Fruit fly (Drosophila melanogaster): ENCODE measurements around the gene Nthl1.
A peak's percentile ranks its signal among the peaks of the same experiment; 100 is the strongest.

Nthl1 gene

dm6 chr2L:20927653-20928052 is at the start of gene Nthl1:
Gene Nthl1 (minus strand): TSS chr2L:20927860.
- TF ChIP-seq Snoo (tag; optimal IDR thresholded peaks at IDR 0.05), result no peak
- TF ChIP-seq Ets98B (GFP tag; IDR thresholded peaks at IDR 0.05), result no peak
- TF ChIP-seq CG8301 (tag; optimal IDR thresholded peaks at IDR 0.05), result no peak

- TF ChIP-seq CG13204 (GFP tag; optimal IDR thresholded peaks at IDR 0.05), result no peak
- TF ChIP-seq CG15710 (tag; optimal IDR thresholded peaks at IDR 0.05), result no peak
- no peak for TF ChIP-seq gl (tag; optimal IDR thresholded peaks at IDR 0.05)
- TF ChIP-seq CG12605 (GFP tag; IDR thresholded peaks at IDR 0.05), result no peak
- no peak for TF ChIP-seq CG14655 (GFP tag; optimal IDR thresholded peaks at IDR 0.05)
- no peak for TF ChIP-seq Ets98B (GFP tag; IDR thresholded peaks at IDR 0.05)
- no peak for TF ChIP-seq EcR (GFP tag; optimal IDR thresholded peaks at IDR 0.05)
- TF ChIP-seq CG9948 (tag; optimal IDR thresholded peaks at IDR 0.05), result no peak
- no peak for TF ChIP-seq Pif1A (GFP tag; optimal IDR thresholded peaks at IDR 0.05)
- no peak for TF ChIP-seq fd96Ca (GFP tag; IDR thresholded peaks at IDR 0.05)
- TF ChIP-seq D1 (tag; optimal IDR thresholded peaks at IDR 0.05), result no peak
- no peak for TF ChIP-seq CG4496 (GFP tag; IDR thresholded peaks at IDR 0.05)
- no peak for TF ChIP-seq CG32121 (GFP tag; IDR thresholded peaks at IDR 0.05)
- TF ChIP-seq Pif1B (GFP tag; optimal IDR thresholded peaks at IDR 0.05), result no peak
- no peak for TF ChIP-seq CG17806 (tag; optimal IDR thresholded peaks at IDR 0.05)
- no peak for TF ChIP-seq CG8159 (tag; optimal IDR thresholded peaks at IDR 0.05)
- TF ChIP-seq rn (GFP tag; IDR thresholded peaks at IDR 0.05), result no peak
- TF ChIP-seq Snoo (tag; optimal IDR thresholded peaks at IDR 0.05), result no peak
- no peak for TF ChIP-seq CG10348 (GFP tag; IDR thresholded peaks at IDR 0.05)
- no peak for TF ChIP-seq CG8301 (tag; optimal IDR thresholded peaks at IDR 0.05)
Measured at dm6 chr2L:20975594-20975993, 47.9 kb upstream of the Nthl1 start.

DNA sequence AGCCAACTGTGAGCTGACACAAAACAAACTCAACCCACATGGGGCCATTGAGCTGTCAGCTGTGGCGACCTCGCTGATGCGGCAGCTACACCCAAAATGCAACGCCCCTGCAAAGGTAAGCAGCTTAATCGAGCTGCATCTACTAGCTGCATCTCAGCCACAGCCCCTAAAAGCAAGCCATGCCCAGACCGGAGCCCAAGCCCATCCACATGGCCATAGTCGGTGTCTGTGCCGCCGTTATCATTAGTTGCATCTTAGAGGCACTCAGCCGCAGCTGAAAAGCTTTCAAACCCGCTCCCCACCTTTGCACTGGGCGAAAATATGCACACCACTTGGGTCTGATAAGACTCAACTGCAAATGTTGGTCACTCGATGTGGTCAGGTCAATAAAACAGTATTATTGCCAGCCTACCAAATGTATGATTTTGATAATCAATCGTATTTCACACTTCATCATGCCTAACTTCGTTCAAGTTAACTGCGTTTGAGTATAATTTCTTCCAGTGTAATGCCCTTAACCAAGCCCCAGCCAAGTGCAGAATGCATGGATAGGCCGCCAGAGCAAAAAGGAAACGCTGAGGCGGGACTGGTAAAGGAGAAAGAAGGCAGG is 46.5 kb upstream of the Nthl1 start:
- peak; percentile 76 for TF ChIP-seq CG4496 (GFP tag; IDR thresholded peaks at IDR 0.05)
- peak; percentile 71 for TF ChIP-seq fd96Ca (GFP tag; IDR thresholded peaks at IDR 0.05)
- peak; percentile 74 for TF ChIP-seq Pif1A (GFP tag; optimal IDR thresholded peaks at IDR 0.05)
- TF ChIP-seq CG10348 (GFP tag; IDR thresholded peaks at IDR 0.05), result no peak
- peak; percentile 13 for TF ChIP-seq Snoo (tag; optimal IDR thresholded peaks at IDR 0.05)
- peak; percentile 77 for TF ChIP-seq CG15710 (tag; optimal IDR thresholded peaks at IDR 0.05)
- no peak for TF ChIP-seq rn (GFP tag; IDR thresholded peaks at IDR 0.05)
- peak; percentile 45 for TF ChIP-seq D1 (tag; optimal IDR thresholded peaks at IDR 0.05)
- TF ChIP-seq CG8301 (tag; optimal IDR thresholded peaks at IDR 0.05), result peak; percentile 80
- TF ChIP-seq CG17806 (tag; optimal IDR thresholded peaks at IDR 0.05), result peak; percentile 79
- no peak for TF ChIP-seq Ets98B (GFP tag; IDR thresholded peaks at IDR 0.05)
- TF ChIP-seq CG13204 (GFP tag; optimal IDR thresholded peaks at IDR 0.05), result peak; percentile 27
- TF ChIP-seq Pif1B (GFP tag; optimal IDR thresholded peaks at IDR 0.05), result peak; percentile 47
- TF ChIP-seq CG34367 (tag; optimal IDR thresholded peaks at IDR 0.05), result peak; percentile 72
- peak; percentile 60 for TF ChIP-seq CG12605 (GFP tag; IDR thresholded peaks at IDR 0.05)
- peak; percentile 81 for TF ChIP-seq CG9948 (tag; optimal IDR thresholded peaks at IDR 0.05)
- TF ChIP-seq CG32121 (GFP tag; IDR thresholded peaks at IDR 0.05), result peak; percentile 39; the same call in 1 of the 2 replicates
- TF ChIP-seq CG8159 (tag; optimal IDR thresholded peaks at IDR 0.05), result peak; percentile 78
- TF ChIP-seq gl (tag; optimal IDR thresholded peaks at IDR 0.05), result peak; percentile 56
- TF ChIP-seq EcR (GFP tag; optimal IDR thresholded peaks at IDR 0.05), result no peak
- peak; percentile 85 for TF ChIP-seq CG14655 (GFP tag; optimal IDR thresholded peaks at IDR 0.05)

DNA sequence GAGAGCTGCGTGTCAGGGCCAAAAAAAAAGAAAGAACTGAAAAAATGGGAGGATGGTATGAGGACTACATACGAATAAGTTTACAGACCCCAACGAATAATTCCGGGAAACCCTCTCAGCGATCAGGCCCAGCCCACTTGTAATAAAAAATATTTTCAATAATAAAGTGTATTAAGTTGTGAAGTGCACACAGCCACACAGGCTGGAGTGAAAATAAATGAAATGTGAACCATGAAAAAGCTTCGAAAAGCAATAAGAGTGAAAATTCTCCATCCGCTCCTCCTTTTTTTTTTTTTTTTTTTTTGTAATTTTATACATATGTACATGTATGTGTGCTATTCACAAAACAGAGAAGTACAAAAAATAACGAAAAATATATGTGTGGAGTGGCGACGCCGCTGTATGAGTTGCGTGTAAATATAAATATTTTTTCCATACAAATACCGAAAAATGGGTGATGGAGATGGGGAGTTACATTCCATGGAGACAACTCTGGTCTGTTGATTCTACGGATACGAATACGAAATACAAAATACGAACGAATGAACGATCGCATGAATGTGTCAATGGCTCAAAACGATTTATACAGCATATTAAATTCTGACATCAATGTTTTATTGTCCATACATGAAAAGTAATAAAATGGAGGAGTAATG is 44.1 kb upstream of the Nthl1 start:
- TF ChIP-seq CG8159 (tag; optimal IDR thresholded peaks at IDR 0.05) (no peak), CG12605 (GFP tag; IDR thresholded peaks at IDR 0.05) (no peak), CG34367 (tag; optimal IDR thresholded peaks at IDR 0.05) (no peak), Ets98B (GFP tag; IDR thresholded peaks at IDR 0.05) (no peak), gl (tag; optimal IDR thresholded peaks at IDR 0.05) (no peak), CG9948 (tag; optimal IDR thresholded peaks at IDR 0.05) (no peak), D1 (tag; optimal IDR thresholded peaks at IDR 0.05) (no peak)

dm6 chr2L:20970792-20971191 is 43.1 kb upstream of the Nthl1 start:
- no peak for TF ChIP-seq Pif1B (GFP tag; optimal IDR thresholded peaks at IDR 0.05)

DNA sequence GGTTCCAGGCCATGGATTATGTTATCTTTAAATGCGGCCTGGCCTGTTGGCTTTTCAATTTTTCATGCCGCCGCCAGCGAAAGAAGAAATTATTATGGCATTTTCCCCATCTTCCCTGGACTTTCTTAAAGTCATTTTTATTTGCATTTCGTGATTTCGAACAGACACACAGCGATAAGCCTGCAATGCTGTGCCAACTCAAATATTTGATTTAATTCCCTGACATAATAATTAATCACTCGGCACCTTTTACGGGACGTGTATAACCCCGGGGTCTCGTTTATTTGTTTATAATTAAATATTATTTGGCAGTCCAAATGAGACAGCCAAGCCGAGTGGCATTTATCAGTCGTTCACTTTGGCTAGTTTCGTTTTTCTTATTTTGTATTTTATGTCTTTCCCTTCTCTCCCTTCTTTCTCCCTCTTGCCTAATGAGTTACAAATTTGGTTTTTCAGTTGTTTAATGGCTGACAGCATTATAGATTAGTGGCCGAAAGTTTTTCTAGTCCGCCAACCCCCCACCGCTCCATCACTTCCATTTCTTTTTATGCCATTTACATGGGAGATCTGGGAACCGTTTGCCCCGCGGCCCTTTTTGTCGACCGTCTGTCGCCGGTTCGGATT is 42.1 kb upstream of the Nthl1 start:
- TF ChIP-seq CG8301 (tag; optimal IDR thresholded peaks at IDR 0.05) (no peak), CG8159 (tag; optimal IDR thresholded peaks at IDR 0.05) (no peak), Pif1B (GFP tag; optimal IDR thresholded peaks at IDR 0.05) (no peak), fd96Ca (GFP tag; IDR thresholded peaks at IDR 0.05) (no peak), CG13204 (GFP tag; optimal IDR thresholded peaks at IDR 0.05) (no peak), CG15710 (tag; optimal IDR thresholded peaks at IDR 0.05) (no peak), CG14655 (GFP tag; optimal IDR thresholded peaks at IDR 0.05) (no peak), EcR (GFP tag; optimal IDR thresholded peaks at IDR 0.05) (no peak), CG10348 (GFP tag; IDR thresholded peaks at IDR 0.05) (no peak), Ets98B (GFP tag; IDR thresholded peaks at IDR 0.05) (no peak), CG9948 (tag; optimal IDR thresholded peaks at IDR 0.05) (no peak), Pif1A (GFP tag; optimal IDR thresholded peaks at IDR 0.05) (no peak), CG4496 (GFP tag; IDR thresholded peaks at IDR 0.05) (no peak), rn (GFP tag; IDR thresholded peaks at IDR 0.05) (no peak), CG34367 (tag; optimal IDR thresholded peaks at IDR 0.05) (no peak), CG32121 (GFP tag; IDR thresholded peaks at IDR 0.05) (no peak), CG12605 (GFP tag; IDR thresholded peaks at IDR 0.05) (no peak), CG17806 (tag; optimal IDR thresholded peaks at IDR 0.05) (no peak), Snoo (tag; optimal IDR thresholded peaks at IDR 0.05) (no peak)

Measured in whole organism, pupa.